Fruit fly (Drosophila melanogaster): ENCODE results near the gene fred.

dm6 chr2L:3902760-3903159 lies 88.8 kb downstream of the fred start, which contains the start of gene capu:
- TF ChIP-seq EcR (GFP tag; optimal IDR thresholded peaks at IDR 0.05) (no peak), pan (optimal IDR thresholded peaks at IDR 0.05) (no peak), CG8478 (optimal IDR thresholded peaks at IDR 0.05) (no peak)
